Worm (Caenorhabditis elegans): ENCODE results near the gene F44E5.17.

ce11 chrII:11766472-11766871 is 18.1 kb upstream of the F44E5.17 start, which contains the start of gene F44E5.2:
- TF ChIP-seq F37D6.2 (tag; optimal IDR thresholded peaks at IDR 0.05) (no peak), fkh-10 (GFP tag; optimal IDR thresholded peaks at IDR 0.05) (no peak), skn-1 (tag; optimal IDR thresholded peaks at IDR 0.05) (no peak)

All from whole organism, L4 larva.